In genomic region chr3L:2158689-2159310, dm6 we compare ENCODE assay signal across 1 fruit fly cellular context.
A peak's percentile ranks its signal among the peaks of the same experiment; 100 is the strongest.
TF ChIP-seq lines count a peak whose summit lies in the region.

No protein-coding gene starts in this region.

TF ChIP-seq in whole organism, embryonic, 481 proteins besides CTCF, POLR2A, EP300 and RAD21 (continued from another document and continues in another):
- TF ChIP-seq D (optimal IDR thresholded peaks at IDR 0.05; lab: Kevin White, UChicago) (no peak), D (GFP tag; optimal IDR thresholded peaks at IDR 0.05; lab: Kevin White, UChicago) (peak; percentile 68), gce (GFP tag; IDR thresholded peaks at IDR 0.05; lab: Robert Waterston, UW) (0 out of 3 replicates have a peak, but pooled peaks have one; percentile 23), Gsc (GFP tag; IDR thresholded peaks at IDR 0.05; lab: Robert Waterston, UW) (0 out of 2 replicates have a peak, but pooled peaks have one; percentile 11), CG7271 (tag; optimal IDR thresholded peaks at IDR 0.05; lab: Kevin White, UChicago) (no peak), CG43689 (GFP tag; IDR thresholded peaks at IDR 0.05; lab: Robert Waterston, UW) (no peak), gcm (GFP tag; optimal IDR thresholded peaks at IDR 0.05; lab: Kevin White, UChicago) (peak; percentile 83), CG5245 (GFP tag; optimal IDR thresholded peaks at IDR 0.05; lab: Kevin White, UChicago) (peak; percentile 7), CG11247 (GFP tag; IDR thresholded peaks at IDR 0.05; lab: Robert Waterston, UW) (no peak), CG34422 (GFP tag; IDR thresholded peaks at IDR 0.05; lab: Robert Waterston, UW) (peak; percentile 56; the same call in 1 of the 3 replicates), CG8765 (GFP tag; IDR thresholded peaks at IDR 0.05; lab: Robert Waterston, UW) (no peak), Ada2b (GFP tag; IDR thresholded peaks at IDR 0.05; lab: Robert Waterston, UW) (0 out of 2 replicates have a peak, but pooled peaks have one; percentile 24), CG7839 (tag; optimal IDR thresholded peaks at IDR 0.05; lab: Kevin White, UChicago) (peak; percentile 66), jigr1 (GFP tag; IDR thresholded peaks at IDR 0.05; lab: Robert Waterston, UW) (no peak), Sry-β (GFP tag; optimal IDR thresholded peaks at IDR 0.05; lab: Kevin White, UChicago) (no peak), bab2 (GFP tag; optimal IDR thresholded peaks at IDR 0.05; lab: Kevin White, UChicago) (peak; percentile 15), CG15601 (tag; optimal IDR thresholded peaks at IDR 0.05; lab: Kevin White, UChicago) (peak; percentile 69), en (GFP tag; optimal IDR thresholded peaks at IDR 0.05; lab: Kevin White, UChicago) (no peak), sens-2 (GFP tag; IDR thresholded peaks at IDR 0.05; lab: Robert Waterston, UW) (peak; percentile 44; the same call in 1 of the 2 replicates), BEAF-32 (GFP tag; optimal IDR thresholded peaks at IDR 0.05; lab: Kevin White, UChicago) (no peak), CG8478 (optimal IDR thresholded peaks at IDR 0.05; lab: Kevin White, UChicago) (no peak), CG18599 (GFP tag; optimal IDR thresholded peaks at IDR 0.05; lab: Kevin White, UChicago) (peak; percentile 14), CrebB (tag; optimal IDR thresholded peaks at IDR 0.05; lab: Kevin White, UChicago) (no peak), fd96Cb (tag; optimal IDR thresholded peaks at IDR 0.05; lab: Kevin White, UChicago) (peak; percentile 66), CG18764 (GFP tag; optimal IDR thresholded peaks at IDR 0.05; lab: Kevin White, UChicago) (peak; percentile 3), Poxn (GFP tag; IDR thresholded peaks at IDR 0.05; lab: Robert Waterston, UW) (no peak), CG14710 (tag; optimal IDR thresholded peaks at IDR 0.05; lab: Kevin White, UChicago) (peak; percentile 66), Pdp1 (GFP tag; optimal IDR thresholded peaks at IDR 0.05; lab: Kevin White, UChicago) (peak; percentile 14 to 36), Ets65A (GFP tag; lab: Kevin White, UChicago) (peak; percentile 89), fd102C (GFP tag; optimal IDR thresholded peaks at IDR 0.05; lab: Kevin White, UChicago) (no peak), ara (GFP tag; IDR thresholded peaks at IDR 0.05; lab: Robert Waterston, UW) (peak; percentile 59; the same call in 1 of the 2 replicates), esg (GFP tag; conservative IDR thresholded peaks at IDR 0.05; lab: Robert Waterston, UW) (peak; percentile 39; the same call in 1 of the 2 replicates), CG4282 (GFP tag; optimal IDR thresholded peaks at IDR 0.05; lab: Kevin White, UChicago) (no peak), dati (GFP tag; IDR thresholded peaks at IDR 0.05; lab: Robert Waterston, UW) (no peak), CG30020 (tag; optimal IDR thresholded peaks at IDR 0.05; lab: Kevin White, UChicago) (no peak), CG17912 (GFP tag; optimal IDR thresholded peaks at IDR 0.05; lab: Kevin White, UChicago) (no peak), prd (optimal IDR thresholded peaks at IDR 0.05; lab: Kevin White, UChicago) (no peak), prd (GFP tag; IDR thresholded peaks at IDR 0.05; lab: Robert Waterston, UW) (peak; percentile 57; the same call in 1 of the 3 replicates), CG1529 (GFP tag; optimal IDR thresholded peaks at IDR 0.05; lab: Kevin White, UChicago) (peak; percentile 45), CG11093 (GFP tag; IDR thresholded peaks at IDR 0.05; lab: Robert Waterston, UW) (peak; percentile 58), sob (GFP tag; IDR thresholded peaks at IDR 0.05; lab: Robert Waterston, UW) (no peak), hkb (optimal IDR thresholded peaks at IDR 0.05; lab: Kevin White, UChicago) (no peak), hkb (GFP tag; IDR thresholded peaks at IDR 0.05; lab: Robert Waterston, UW) (peak; percentile 40; the same call in 1 of the 2 replicates), CG3726 (GFP tag; IDR thresholded peaks at IDR 0.05; lab: Robert Waterston, UW) (0 out of 3 replicates have a peak, but pooled peaks have one; percentile 27), danr (GFP tag; IDR thresholded peaks at IDR 0.05; lab: Robert Waterston, UW) (no peak), Blimp-1 (GFP tag; optimal IDR thresholded peaks at IDR 0.05; lab: Kevin White, UChicago) (peak; percentile 96), inv (GFP tag; IDR thresholded peaks at IDR 0.05; lab: Robert Waterston, UW; ENCODE audit: partially characterized antibody) (no peak), CG12744 (GFP tag; optimal IDR thresholded peaks at IDR 0.05; lab: Kevin White, UChicago) (no peak), Rx (GFP tag; IDR thresholded peaks at IDR 0.05; lab: Robert Waterston, UW) (0 out of 2 replicates have a peak, but pooled peaks have one; percentile 13), CG17359 (tag; optimal IDR thresholded peaks at IDR 0.05; lab: Kevin White, UChicago) (peak; percentile 76), CG11085 (GFP tag; IDR thresholded peaks at IDR 0.05; lab: Robert Waterston, UW) (no peak), az2 (GFP tag; optimal IDR thresholded peaks at IDR 0.05; lab: Kevin White, UChicago) (peak; percentile 35), jing (GFP tag; optimal IDR thresholded peaks at IDR 0.05; lab: Kevin White, UChicago) (peak; percentile 15), CG30403 (GFP tag; optimal IDR thresholded peaks at IDR 0.05; lab: Kevin White, UChicago) (peak; percentile 41), Hsf (GFP tag; optimal IDR thresholded peaks at IDR 0.05; lab: Kevin White, UChicago) (peak; percentile 29), chm (GFP tag; IDR thresholded peaks at IDR 0.05; lab: Robert Waterston, UW) (peak; percentile 64; the same call in 1 of the 2 replicates), Oli (tag; optimal IDR thresholded peaks at IDR 0.05; lab: Kevin White, UChicago) (peak; percentile 44), CG17186 (GFP tag; optimal IDR thresholded peaks at IDR 0.05; lab: Kevin White, UChicago) (peak; percentile 14), corto (GFP tag; optimal IDR thresholded peaks at IDR 0.05; lab: Kevin White, UChicago) (no peak), nmo (GFP tag; optimal IDR thresholded peaks at IDR 0.05; lab: Kevin White, UChicago) (peak; percentile 70), CG33557 (GFP tag; optimal IDR thresholded peaks at IDR 0.05; lab: Kevin White, UChicago) (peak; percentile 65), dmrt11E (tag; optimal IDR thresholded peaks at IDR 0.05; lab: Kevin White, UChicago) (peak; percentile 69), CG9609 (GFP tag; optimal IDR thresholded peaks at IDR 0.05; lab: Kevin White, UChicago) (no peak), Hr3 (GFP tag; optimal IDR thresholded peaks at IDR 0.05; lab: Kevin White, UChicago) (peak; percentile 17), CG2202 (tag; optimal IDR thresholded peaks at IDR 0.05; lab: Kevin White, UChicago) (peak; percentile 38), CG12769 (tag; optimal IDR thresholded peaks at IDR 0.05; lab: Kevin White, UChicago) (no peak), Ravus (GFP tag; IDR thresholded peaks at IDR 0.05; lab: Robert Waterston, UW) (no peak), CG5953 (GFP tag; IDR thresholded peaks at IDR 0.05; lab: Robert Waterston, UW) (0 out of 2 replicates have a peak, but pooled peaks have one; percentile 19), lbe (GFP tag; optimal IDR thresholded peaks at IDR 0.05; lab: Kevin White, UChicago) (no peak), ci (GFP tag; IDR thresholded peaks at IDR 0.05; lab: Robert Waterston, UW) (peak; percentile 84), CG2875 (GFP tag; optimal IDR thresholded peaks at IDR 0.05; lab: Kevin White, UChicago) (peak; percentile 56), Ptx1 (GFP tag; IDR thresholded peaks at IDR 0.05; lab: Robert Waterston, UW) (peak; percentile 35; the same call in 1 of the 2 replicates), lola (GFP tag; optimal IDR thresholded peaks at IDR 0.05; lab: Kevin White, UChicago) (peak in 1 of 3 experiments; percentile 69), kni (GFP tag; optimal IDR thresholded peaks at IDR 0.05; lab: Kevin White, UChicago) (peak; percentile 75), CG6689 (GFP tag; IDR thresholded peaks at IDR 0.05; lab: Robert Waterston, UW) (peak; percentile 10; the same call in 1 of the 2 replicates), CG17829 (tag; optimal IDR thresholded peaks at IDR 0.05; lab: Kevin White, UChicago) (peak; percentile 66), Taf1 (GFP tag; IDR thresholded peaks at IDR 0.05; lab: Robert Waterston, UW) (no peak), Rfx (GFP tag; IDR thresholded peaks at IDR 0.05; lab: Robert Waterston, UW) (peak; percentile 3; the same call in 1 of the 2 replicates), sqz (GFP tag; optimal IDR thresholded peaks at IDR 0.05; lab: Kevin White, UChicago) (peak; percentile 49), trem (tag; optimal IDR thresholded peaks at IDR 0.05; lab: Kevin White, UChicago) (peak; percentile 56), D19B (GFP tag; optimal IDR thresholded peaks at IDR 0.05; lab: Kevin White, UChicago) (no peak), CG11504 (tag; optimal IDR thresholded peaks at IDR 0.05; lab: Kevin White, UChicago) (peak; percentile 69), Fer3 (tag; optimal IDR thresholded peaks at IDR 0.05; lab: Kevin White, UChicago) (peak; percentile 6), al (GFP tag; IDR thresholded peaks at IDR 0.05; lab: Robert Waterston, UW) (no peak), onecut (GFP tag; IDR thresholded peaks at IDR 0.05; lab: Robert Waterston, UW) (0 out of 2 replicates have a peak, but pooled peaks have one; percentile 22), Sox100B (GFP tag; optimal IDR thresholded peaks at IDR 0.05; lab: Kevin White, UChicago) (peak; percentile 65), CG13424 (tag; optimal IDR thresholded peaks at IDR 0.05; lab: Kevin White, UChicago) (peak; percentile 56), Hmr (GFP tag; optimal IDR thresholded peaks at IDR 0.05; lab: Kevin White, UChicago) (no peak), scrt (GFP tag; optimal IDR thresholded peaks at IDR 0.05; lab: Kevin White, UChicago) (no peak), disco-r (GFP tag; optimal IDR thresholded peaks at IDR 0.05; lab: Kevin White, UChicago) (no peak), ssp (GFP tag; IDR thresholded peaks at IDR 0.05; lab: Robert Waterston, UW) (peak; percentile 43), HLH54F (GFP tag; optimal IDR thresholded peaks at IDR 0.05; lab: Kevin White, UChicago) (no peak), Atf6 (GFP tag; IDR thresholded peaks at IDR 0.05; lab: Robert Waterston, UW) (no peak), CG16863 (GFP tag; optimal IDR thresholded peaks at IDR 0.05; lab: Kevin White, UChicago) (peak; percentile 19), CG4820 (GFP tag; optimal IDR thresholded peaks at IDR 0.05; lab: Kevin White, UChicago) (peak; percentile 42), CG31441 (GFP tag; IDR thresholded peaks at IDR 0.05; lab: Robert Waterston, UW) (peak; percentile 76), CG8359 (GFP tag; optimal IDR thresholded peaks at IDR 0.05; lab: Kevin White, UChicago; ENCODE audit: borderline replicate concordance) (no peak), CG1792 (GFP tag; optimal IDR thresholded peaks at IDR 0.05; lab: Kevin White, UChicago) (no peak), gsb-n (tag; optimal IDR thresholded peaks at IDR 0.05; lab: Kevin White, UChicago) (peak; percentile 69), tap (tag; optimal IDR thresholded peaks at IDR 0.05; lab: Kevin White, UChicago) (peak; percentile 34), ind (GFP tag; optimal IDR thresholded peaks at IDR 0.05; lab: Kevin White, UChicago) (peak; percentile 30), CG17328 (GFP tag; IDR thresholded peaks at IDR 0.05; lab: Robert Waterston, UW) (peak; percentile 54), CG10209 (GFP tag; optimal IDR thresholded peaks at IDR 0.05; lab: Kevin White, UChicago) (peak; percentile 28), sens (GFP tag; lab: Kevin White, UChicago) (peak; percentile 96), mam (GFP tag; optimal IDR thresholded peaks at IDR 0.05; lab: Kevin White, UChicago) (no peak), phol (tag; optimal IDR thresholded peaks at IDR 0.05; lab: Kevin White, UChicago) (peak; percentile 69), mirr (GFP tag; optimal IDR thresholded peaks at IDR 0.05; lab: Kevin White, UChicago) (no peak), tio (GFP tag; optimal IDR thresholded peaks at IDR 0.05; lab: Kevin White, UChicago) (peak; percentile 29), kay (GFP tag; optimal IDR thresholded peaks at IDR 0.05; lab: Kevin White, UChicago) (no peak), Xbp1 (GFP tag; optimal IDR thresholded peaks at IDR 0.05; lab: Kevin White, UChicago) (peak; percentile 47), Deaf1 (tag; optimal IDR thresholded peaks at IDR 0.05; lab: Kevin White, UChicago) (peak; percentile 8), tin (GFP tag; optimal IDR thresholded peaks at IDR 0.05; lab: Kevin White, UChicago) (peak; percentile 43), CG1603 (tag; optimal IDR thresholded peaks at IDR 0.05; lab: Kevin White, UChicago) (peak; percentile 74), Dll (GFP tag; IDR thresholded peaks at IDR 0.05; lab: Robert Waterston, UW; ENCODE audit: partially characterized antibody) (no peak), pho (GFP tag; optimal IDR thresholded peaks at IDR 0.05; lab: Kevin White, UChicago) (no peak), CG11398 (GFP tag; optimal IDR thresholded peaks at IDR 0.05; lab: Kevin White, UChicago) (no peak), CG6765 (GFP tag; optimal IDR thresholded peaks at IDR 0.05; lab: Kevin White, UChicago) (no peak), CG9215 (GFP tag; IDR thresholded peaks at IDR 0.05; lab: Robert Waterston, UW) (no peak), Hey (tag; optimal IDR thresholded peaks at IDR 0.05; lab: Kevin White, UChicago) (no peak), knrl (GFP tag; IDR thresholded peaks at IDR 0.05; lab: Robert Waterston, UW; ENCODE audit: partially characterized antibody) (no peak), sc (optimal IDR thresholded peaks at IDR 0.05; lab: Kevin White, UChicago) (no peak), sc (GFP tag; optimal IDR thresholded peaks at IDR 0.05; lab: Kevin White, UChicago) (peak; percentile 60), CG14441 (GFP tag; IDR thresholded peaks at IDR 0.05; lab: Robert Waterston, UW) (no peak), HLH3B (GFP tag; IDR thresholded peaks at IDR 0.05; lab: Robert Waterston, UW) (peak; percentile 62), ase (GFP tag; IDR thresholded peaks at IDR 0.05; lab: Robert Waterston, UW) (peak; percentile 32; the same call in 1 of the 3 replicates), Nf-YC (tag; optimal IDR thresholded peaks at IDR 0.05; lab: Kevin White, UChicago) (no peak), gfzf (GFP tag; optimal IDR thresholded peaks at IDR 0.05; lab: Kevin White, UChicago) (no peak), Kr (GFP tag; optimal IDR thresholded peaks at IDR 0.05; lab: Kevin White, UChicago) (no peak), CG17802 (tag; optimal IDR thresholded peaks at IDR 0.05; lab: Kevin White, UChicago) (peak; percentile 31), CG10654 (GFP tag; optimal IDR thresholded peaks at IDR 0.05; lab: Kevin White, UChicago) (peak; percentile 7), PHDP (tag; optimal IDR thresholded peaks at IDR 0.05; lab: Kevin White, UChicago) (peak; percentile 42), CG10431 (GFP tag; optimal IDR thresholded peaks at IDR 0.05; lab: Kevin White, UChicago) (peak; percentile 50)
